Worm (Caenorhabditis elegans) whole organism, L1 larva: ENCODE data around the gene algn-11.

Source experiments
- F16B12.6 ChIP-seq: fragments of 150-350 bp; optimal IDR thresholded peaks from 2 replicates; lab custom pipeline; 2014; ENCODE audit warnings: missing biosample characterization, missing genetic modification characterization
- egl-27 ChIP-seq, 2 experiments: fragments of 150-350 bp in 1 of 2; sonication (generic microtip); optimal IDR thresholded peaks; 3 replicates each; lab custom pipeline; 2017 to 2018; ENCODE audit warnings: missing biosample characterization in 2 of 2, missing genetic modification characterization in 2 of 2, missing genetic modification reagents in 2 of 2
- lin-39 ChIP-seq: fragments of 150-350 bp; optimal IDR thresholded peaks from 2 replicates; lab custom pipeline; 2014; ENCODE audit warnings: missing biosample characterization, missing genetic modification reagents, missing genetic modification characterization
- lsy-2 ChIP-seq, 2 experiments: fragments of 150-350 bp; optimal IDR thresholded peaks; 2 replicates each; lab custom pipeline; 2014; ENCODE audit warnings: missing biosample characterization in 2 of 2, missing genetic modification characterization in 2 of 2
- mef-2 ChIP-seq: fragments of 150-350 bp; optimal IDR thresholded peaks from 2 replicates; lab custom pipeline; 2014; ENCODE audit warnings: missing biosample characterization, missing genetic modification characterization
- mep-1 ChIP-seq: fragments of 150-350 bp; optimal IDR thresholded peaks from 2 replicates; lab custom pipeline; 2014; ENCODE audit warnings: missing biosample characterization, missing genetic modification characterization
- nhr-11 ChIP-seq: fragments of 150-350 bp; optimal IDR thresholded peaks from 2 replicates; lab custom pipeline; 2014; ENCODE audit warnings: missing biosample characterization, missing genetic modification characterization
- nhr-90 ChIP-seq: sonication (generic microtip); optimal IDR thresholded peaks from 2 replicates; lab custom pipeline; 2016; ENCODE audit warnings: mild to moderate bottlenecking, missing genetic modification characterization, missing compliant biosample characterization; ENCODE audit not compliant: poor library complexity
- pqm-1 ChIP-seq: sonication (generic microtip); optimal IDR thresholded peaks from 3 replicates; lab custom pipeline; 2017; ENCODE audit warnings: missing biosample characterization, missing genetic modification characterization
- unc-62 ChIP-seq: fragments of 150-350 bp; optimal IDR thresholded peaks from 2 replicates; lab custom pipeline; 2014; ENCODE audit warnings: missing biosample characterization, missing genetic modification reagents, missing genetic modification characterization

DNA sequence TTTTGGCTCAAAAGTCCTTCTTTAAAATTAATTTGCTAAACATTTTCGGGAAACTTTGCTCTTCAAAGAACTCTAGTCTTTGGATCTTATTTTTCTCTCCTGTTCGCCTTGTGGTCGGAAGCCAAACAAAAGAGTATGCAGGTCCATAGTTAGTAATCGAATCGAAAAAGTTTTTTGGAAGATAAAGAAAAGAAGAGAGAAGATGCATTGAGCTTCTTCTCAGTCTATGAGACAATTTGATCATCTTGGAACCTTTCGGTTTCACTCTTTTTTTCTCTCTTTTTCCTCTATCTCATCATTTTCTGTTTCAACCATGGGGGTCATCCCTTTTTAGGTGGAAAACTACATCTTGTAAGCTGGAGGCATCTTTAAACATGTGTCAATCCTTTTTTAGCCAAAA is 36.7 kb downstream of the algn-11 start:
- TF ChIP-seq lin-39 (tag; lab: Kevin White, UChicago), result no peak
- TF ChIP-seq nhr-90 (tag; lab: Kevin White, UChicago), result no peak
- no peak for TF ChIP-seq nhr-11
- TF ChIP-seq egl-27 (tag; optimal IDR thresholded peaks at IDR 0.05; lab: Kevin White, UChicago), result no peak
- no peak for TF ChIP-seq F16B12.6 (tag; lab: Kevin White, UChicago)
- no peak for TF ChIP-seq mep-1 (tag; lab: Kevin White, UChicago)
- no peak for TF ChIP-seq pqm-1
- no peak for TF ChIP-seq unc-62
- no peak for TF ChIP-seq lsy-2 (tag; optimal IDR thresholded peaks at IDR 0.05; lab: Kevin White, UChicago)
- no peak for TF ChIP-seq mef-2 (tag; lab: Kevin White, UChicago)
